Fruit fly (Drosophila melanogaster) whole organism, embryonic: ENCODE measurements around the gene Acp98AB.

Experiments
- CG10267 ChIP-seq: fragments of 200-800 bp; sonication (Bioruptor generic); optimal IDR thresholded peaks from 2 replicates; lab custom pipeline; 2018; ENCODE audit warnings: missing biosample characterization, mild to moderate bottlenecking, missing genetic modification characterization, moderate library complexity
- CG11504 ChIP-seq: fragments of 200-800 bp; sonication (Bioruptor generic); optimal IDR thresholded peaks from 3 replicates; lab custom pipeline; 2019; ENCODE audit warnings: missing biosample characterization, mild to moderate bottlenecking, missing genetic modification characterization, moderate library complexity
- CG12299 ChIP-seq: fragments of 200-800 bp; sonication (Bioruptor generic); optimal IDR thresholded peaks from 2 replicates; lab custom pipeline; 2018; ENCODE audit warnings: missing biosample characterization, mild to moderate bottlenecking, missing genetic modification characterization
- CG12744 ChIP-seq: fragments of 200-800 bp; sonication (Bioruptor generic); optimal IDR thresholded peaks from 2 replicates; lab custom pipeline; 2016; ENCODE audit warnings: missing biosample characterization, missing genetic modification characterization
- CG13296 ChIP-seq: fragments of 200-800 bp; sonication (Bioruptor generic); optimal IDR thresholded peaks from 3 replicates; lab custom pipeline; 2018; ENCODE audit warnings: missing biosample characterization, mild to moderate bottlenecking, missing genetic modification characterization
- CG13424 ChIP-seq: fragments of 200-800 bp; sonication (Bioruptor generic); optimal IDR thresholded peaks from 2 replicates; lab custom pipeline; 2019; ENCODE audit warnings: missing biosample characterization, mild to moderate bottlenecking, missing genetic modification characterization, moderate library complexity
- CG14014 ChIP-seq: fragments of 200-800 bp; sonication (Bioruptor generic); IDR thresholded peaks from 2 replicates; pipeline ENCODE4 v1.3.6; 2022; ENCODE audit warnings: missing biosample characterization, missing genetic modification characterization
- CG14441 ChIP-seq: fragments of 200-800 bp; sonication (Bioruptor generic); IDR thresholded peaks from 2 replicates; pipeline ENCODE4 v1.3.6; 2022; ENCODE audit warnings: missing biosample characterization, missing genetic modification characterization
- CG14667 ChIP-seq: fragments of 200-800 bp; sonication (Bioruptor generic); IDR thresholded peaks from 2 replicates; pipeline ENCODE4 v1.3.6; 2022; ENCODE audit warnings: missing biosample characterization, missing genetic modification characterization
- CG14965 ChIP-seq: fragments of 200-800 bp; sonication (Bioruptor generic); optimal IDR thresholded peaks from 2 replicates; lab custom pipeline; 2016; ENCODE audit warnings: missing biosample characterization, missing genetic modification characterization, borderline replicate concordance
- CG16863 ChIP-seq: fragments of 200-800 bp; sonication (Bioruptor generic); optimal IDR thresholded peaks from 3 replicates; lab custom pipeline; 2016; ENCODE audit warnings: missing biosample characterization, missing genetic modification characterization
- CG1792 ChIP-seq: fragments of 200-800 bp; sonication (Bioruptor generic); optimal IDR thresholded peaks from 2 replicates; lab custom pipeline; 2016; ENCODE audit warnings: missing biosample characterization, missing genetic modification characterization
- CG1832 ChIP-seq: fragments of 200-800 bp; sonication (Bioruptor generic); optimal IDR thresholded peaks from 2 replicates; lab custom pipeline; 2017; ENCODE audit warnings: missing biosample characterization, mild to moderate bottlenecking, missing genetic modification characterization, inconsistent platforms
- CG18619 ChIP-seq: fragments of 200-800 bp; sonication (Bioruptor generic); optimal IDR thresholded peaks from 3 replicates; lab custom pipeline; 2017; ENCODE audit warnings: missing biosample characterization, mild to moderate bottlenecking, missing genetic modification characterization
- CG2116 ChIP-seq: fragments of 200-800 bp; sonication (Bioruptor generic); optimal IDR thresholded peaks from 3 replicates; lab custom pipeline; 2018; ENCODE audit warnings: missing biosample characterization, mild to moderate bottlenecking, missing genetic modification characterization
- CG32772 ChIP-seq: fragments of 200-800 bp; sonication (Bioruptor generic); IDR thresholded peaks from 2 replicates; pipeline ENCODE4 v1.3.6; 2022; ENCODE audit warnings: missing biosample characterization, missing genetic modification characterization
- CG3726 ChIP-seq: fragments of 200-800 bp; sonication (Bioruptor generic); IDR thresholded peaks from 3 replicates; pipeline ENCODE4, ENCODE4 v1.3.6; 2022; ENCODE audit warnings: missing biosample characterization, missing genetic modification characterization
- CG3838 ChIP-seq: fragments of 200-800 bp; sonication (Bioruptor generic); optimal IDR thresholded peaks from 3 replicates; lab custom pipeline; 2016; ENCODE audit warnings: missing biosample characterization, missing genetic modification characterization
- CG6272 ChIP-seq: fragments of 200-800 bp; sonication (Bioruptor generic); IDR thresholded peaks from 2 replicates; pipeline ENCODE4 v1.3.6; 2022; ENCODE audit warnings: missing biosample characterization, missing genetic modification characterization
- CG7357 ChIP-seq: fragments of 200-800 bp; sonication (Bioruptor generic); IDR thresholded peaks from 3 replicates; pipeline ENCODE4 v1.3.6; 2022; ENCODE audit warnings: missing biosample characterization, missing genetic modification characterization
- CG7963 ChIP-seq: fragments of 200-800 bp; sonication (Bioruptor generic); IDR thresholded peaks from 3 replicates; pipeline ENCODE4 v1.3.6; 2022; ENCODE audit warnings: missing biosample characterization, missing genetic modification characterization; ENCODE audit not compliant: partially characterized antibody
- CG9797 ChIP-seq: fragments of 200-800 bp; sonication (Bioruptor generic); optimal IDR thresholded peaks from 3 replicates; lab custom pipeline; 2018; ENCODE audit warnings: missing biosample characterization, mild to moderate bottlenecking, missing genetic modification characterization
- Fer1 ChIP-seq: fragments of 200-800 bp; sonication (Bioruptor generic); optimal IDR thresholded peaks from 2 replicates; lab custom pipeline; 2017; ENCODE audit warnings: missing biosample characterization, mild to moderate bottlenecking, missing genetic modification characterization
- Hand ChIP-seq: fragments of 200-800 bp; sonication (Bioruptor generic); optimal IDR thresholded peaks from 2 replicates; lab custom pipeline; 2017; ENCODE audit warnings: mild to moderate bottlenecking, missing biosample characterization, missing genetic modification reagents, missing genetic modification characterization
- HmgZ ChIP-seq: fragments of 200-800 bp; sonication (Bioruptor generic); optimal IDR thresholded peaks from 2 replicates; lab custom pipeline; 2018; ENCODE audit warnings: missing biosample characterization, mild to moderate bottlenecking, missing genetic modification characterization
- Mad ChIP-seq: fragments of 200-800 bp; sonication (Bioruptor generic); optimal IDR thresholded peaks from 2 replicates; lab custom pipeline; 2016; ENCODE audit warnings: missing biosample characterization, missing genetic modification characterization
- Mes4 ChIP-seq: fragments of 200-800 bp; sonication (Bioruptor generic); optimal IDR thresholded peaks from 2 replicates; lab custom pipeline; 2016; ENCODE audit warnings: missing biosample characterization, missing genetic modification characterization
- Nf-YB ChIP-seq: fragments of 200-800 bp; sonication (Bioruptor generic); optimal IDR thresholded peaks from 3 replicates; lab custom pipeline; 2019; ENCODE audit warnings: missing biosample characterization, mild to moderate bottlenecking, missing genetic modification characterization, moderate library complexity
- Nf-YC ChIP-seq: fragments of 200-800 bp; optimal IDR thresholded peaks from 3 replicates; lab custom pipeline; 2019; ENCODE audit warnings: missing biosample characterization, mild to moderate bottlenecking, missing genetic modification characterization, moderate library complexity
- Oli ChIP-seq: fragments of 200-800 bp; sonication (Bioruptor generic); optimal IDR thresholded peaks from 2 replicates; lab custom pipeline; 2018; ENCODE audit warnings: missing biosample characterization, mild to moderate bottlenecking, missing genetic modification characterization, moderate library complexity
- Taf1 ChIP-seq: fragments of 200-800 bp; sonication (Bioruptor generic); IDR thresholded peaks from 2 replicates; pipeline ENCODE4 v1.3.6; 2022; ENCODE audit warnings: missing biosample characterization, missing genetic modification characterization
- bcd ChIP-seq: fragments of 200-800 bp; sonication (Bioruptor generic); optimal IDR thresholded peaks from 2 replicates; lab custom pipeline; 2017; ENCODE audit warnings: missing biosample characterization, mild to moderate bottlenecking, missing genetic modification characterization
- bowl ChIP-seq: fragments of 200-800 bp; sonication (Bioruptor generic); IDR thresholded peaks from 2 replicates; pipeline ENCODE4 v1.3.6; 2022; ENCODE audit warnings: missing biosample characterization, missing genetic modification characterization
- cad ChIP-seq: fragments of >200 bp; optimal IDR thresholded peaks from 2 replicates; lab custom pipeline; 2017; ENCODE audit warnings: missing biosample characterization, missing genetic modification characterization
- da ChIP-seq: fragments of 200-800 bp; sonication (Bioruptor generic); optimal IDR thresholded peaks from 2 replicates; lab custom pipeline; 2016; ENCODE audit warnings: missing biosample characterization, missing genetic modification characterization
- fu2 ChIP-seq: fragments of 200-800 bp; sonication (Bioruptor generic); optimal IDR thresholded peaks from 2 replicates; lab custom pipeline; 2016; ENCODE audit warnings: missing biosample characterization, missing genetic modification characterization
- gt ChIP-seq: fragments of 200-800 bp; sonication (Bioruptor generic); IDR thresholded peaks from 2 replicates; pipeline ENCODE4 v1.3.6; 2022; ENCODE audit warnings: missing biosample characterization, missing genetic modification characterization
- jigr1 ChIP-seq: fragments of 200-800 bp; sonication (Bioruptor generic); IDR thresholded peaks from 3 replicates; pipeline ENCODE4 v1.3.6; 2022; ENCODE audit warnings: missing biosample characterization, missing genetic modification characterization
- lbe ChIP-seq: fragments of 200-800 bp; sonication (Bioruptor generic); optimal IDR thresholded peaks from 2 replicates; lab custom pipeline; 2016; ENCODE audit warnings: missing biosample characterization, mild to moderate bottlenecking, missing genetic modification characterization
- luna ChIP-seq: fragments of 200-800 bp; sonication (Bioruptor generic); optimal IDR thresholded peaks from 2 replicates; lab custom pipeline; 2016; ENCODE audit warnings: missing biosample characterization, missing genetic modification characterization
- org-1 ChIP-seq: fragments of 200-800 bp; sonication (Bioruptor generic); optimal IDR thresholded peaks from 2 replicates; lab custom pipeline; 2017; ENCODE audit warnings: missing biosample characterization, missing genetic modification characterization
- otp ChIP-seq: fragments of 200-800 bp; sonication (Bioruptor generic); IDR thresholded peaks from 3 replicates; pipeline ENCODE4, ENCODE4 v1.3.6; 2022; ENCODE audit warnings: missing biosample characterization, missing genetic modification characterization
- pan ChIP-seq, 4 experiments: fragments of >200 bp in 3 of 4; fragments of 200-800 bp in 1 of 4; sonication (Bioruptor generic) in 1 of 4; optimal IDR thresholded peaks in 3 of 4; IDR thresholded peaks in 1 of 4; 2 replicates each; pipeline versions ENCODE4 v1.3.6 to Lab custom; 2017 to 2022; ENCODE audit warnings: missing biosample characterization in 2 of 4, missing genetic modification characterization in 2 of 4, mixed read lengths in 1 of 4
- pho ChIP-seq: fragments of 200-800 bp; sonication (Bioruptor generic); optimal IDR thresholded peaks from 2 replicates; lab custom pipeline; 2016; ENCODE audit warnings: missing biosample characterization, missing genetic modification characterization
- pzg ChIP-seq: fragments of 200-800 bp; sonication (Bioruptor generic); optimal IDR thresholded peaks from 3 replicates; lab custom pipeline; 2018; ENCODE audit warnings: missing biosample characterization, mild to moderate bottlenecking, missing genetic modification characterization, moderate library complexity
- sens-2 ChIP-seq: fragments of 200-800 bp; sonication (Bioruptor generic); IDR thresholded peaks from 2 replicates; pipeline ENCODE4 v1.3.6; 2022; ENCODE audit warnings: missing biosample characterization, missing genetic modification characterization
- sisA ChIP-seq: fragments of 200-800 bp; sonication (Bioruptor generic); IDR thresholded peaks from 2 replicates; pipeline ENCODE4 v1.3.6; 2022; ENCODE audit warnings: missing biosample characterization, missing genetic modification characterization
- trh ChIP-seq: fragments of 200-800 bp; sonication (Bioruptor generic); optimal IDR thresholded peaks from 2 replicates; lab custom pipeline; 2016; ENCODE audit warnings: missing biosample characterization, missing genetic modification characterization
- tup ChIP-seq: fragments of 200-800 bp; sonication (Bioruptor generic); optimal IDR thresholded peaks from 2 replicates; lab custom pipeline; 2016; ENCODE audit warnings: missing biosample characterization, mild to moderate bottlenecking, missing genetic modification characterization, moderate library complexity

Gene Acp98AB

dm6 chr3R:27706581-27707181 lies 12.0 kb downstream of the Acp98AB start, which contains the start of the genes CROT and CG12877 (continued):
- TF ChIP-seq tup (GFP tag; lab: Kevin White, UChicago) (peak; percentile 80), pho (GFP tag; lab: Kevin White, UChicago) (peak; percentile 50), pzg (GFP tag; lab: Kevin White, UChicago) (peak; percentile 47), CG7963 (no peak), Hand (GFP tag; lab: Kevin White, UChicago) (no peak), CG13424 (tag; lab: Kevin White, UChicago) (peak; percentile 91), CG7357 (peak; percentile 57), Mad (peak; percentile 55), CG9797 (GFP tag; lab: Kevin White, UChicago) (peak; percentile 35), CG2116 (peak; percentile 90), CG18619 (peak; percentile 77), CG12299 (tag; lab: Kevin White, UChicago) (peak; percentile 10), CG10267 (tag; lab: Kevin White, UChicago) (peak; percentile 67), pan (optimal IDR thresholded peaks at IDR 0.05; lab: Kevin White, UChicago) (no peak), pan (GFP tag; optimal IDR thresholded peaks at IDR 0.05 in 1 of 2, IDR thresholded peaks at IDR 0.05 in 1 of 2) (peak in 1 of 2 experiments; percentile 63), CG13296 (peak; percentile 60), CG14965 (GFP tag; lab: Kevin White, UChicago) (no peak), CG16863 (GFP tag; lab: Kevin White, UChicago) (peak; percentile 36), Nf-YC (tag; lab: Kevin White, UChicago) (peak; percentile 77), CG14667 (GFP tag; lab: Robert Waterston, UW) (peak; percentile 36; the same call in 1 of the 2 replicates), CG3838 (GFP tag; lab: Kevin White, UChicago) (peak; percentile 25), otp (GFP tag; lab: Robert Waterston, UW) (0 out of 3 replicates have a peak, but pooled peaks have one; percentile 53), org-1 (peak; percentile 56), sisA (peak; percentile 72), CG6272 (GFP tag; lab: Robert Waterston, UW) (peak; percentile 77), Mes4 (GFP tag; lab: Kevin White, UChicago) (no peak), sens-2 (0 out of 2 replicates have a peak, but pooled peaks have one; percentile 27), jigr1 (GFP tag; lab: Robert Waterston, UW) (peak; percentile 68; the same call in 1 of the 3 replicates), gt (no peak), bcd (GFP tag; lab: Kevin White, UChicago) (peak; percentile 81), Taf1 (GFP tag; lab: Robert Waterston, UW) (peak; percentile 41; the same call in 1 of the 2 replicates), CG11504 (tag; lab: Kevin White, UChicago) (peak; percentile 83), luna (GFP tag; lab: Kevin White, UChicago) (no peak), fu2 (peak; percentile 15), cad (GFP tag; lab: Kevin White, UChicago) (no peak), CG1832 (GFP tag; lab: Kevin White, UChicago) (peak; percentile 49), bowl (GFP tag; lab: Robert Waterston, UW) (no peak), HmgZ (peak; percentile 63), da (no peak), trh (peak; percentile 74), CG32772 (peak; percentile 80), CG14441 (GFP tag; lab: Robert Waterston, UW) (peak; percentile 78), Oli (tag; lab: Kevin White, UChicago) (peak; percentile 81), CG3726 (peak; percentile 23; the same call in 1 of the 3 replicates), CG14014 (peak; percentile 73; the same call in 1 of the 2 replicates), Nf-YB (GFP tag; lab: Kevin White, UChicago) (peak; percentile 53), Fer1 (GFP tag; lab: Kevin White, UChicago) (peak; percentile 62), CG1792 (GFP tag; lab: Kevin White, UChicago) (no peak), CG12744 (GFP tag; lab: Kevin White, UChicago) (no peak), lbe (GFP tag; lab: Kevin White, UChicago) (peak; percentile 71)
